Fruit fly (Drosophila melanogaster) whole organism, adult: Measurements from ENCODE around the gene amd.

ENCODE experiments used
- CG11617 ChIP-seq: fragments of 200-800 bp; sonication (Bioruptor generic); optimal IDR thresholded peaks from 2 replicates; lab custom pipeline; 2017; ENCODE audit warnings: mild to moderate bottlenecking, missing biosample characterization, missing genetic modification reagents, missing genetic modification characterization
- CG12768 ChIP-seq: fragments of 200-800 bp; sonication (Bioruptor generic); optimal IDR thresholded peaks from 2 replicates; lab custom pipeline; 2017; ENCODE audit warnings: missing biosample characterization, missing genetic modification characterization, mild to moderate bottlenecking, moderate library complexity, missing genetic modification reagents
- CG14711 ChIP-seq: fragments of 200-800 bp; sonication (Bioruptor generic); optimal IDR thresholded peaks from 2 replicates; lab custom pipeline; 2018; ENCODE audit warnings: missing biosample characterization, mild to moderate bottlenecking, missing genetic modification characterization, moderate library complexity
- CG1620 ChIP-seq: fragments of 200-800 bp; sonication (Bioruptor generic); optimal IDR thresholded peaks from 2 replicates; lab custom pipeline; 2016; ENCODE audit warnings: missing biosample characterization, missing genetic modification characterization
- CG33017 ChIP-seq: fragments of 200-800 bp; sonication (Bioruptor generic); optimal IDR thresholded peaks from 2 replicates; lab custom pipeline; 2018; ENCODE audit warnings: missing biosample characterization, mild to moderate bottlenecking, missing genetic modification characterization, moderate library complexity
- CG5204 ChIP-seq: fragments of 200-800 bp; sonication (Bioruptor generic); optimal IDR thresholded peaks from 2 replicates; lab custom pipeline; 2016; ENCODE audit warnings: missing biosample characterization, missing genetic modification characterization
- CG7045 ChIP-seq: fragments of 200-800 bp; sonication (Bioruptor generic); optimal IDR thresholded peaks from 2 replicates; lab custom pipeline; 2017; ENCODE audit warnings: missing biosample characterization, mild to moderate bottlenecking, missing genetic modification characterization
- CG7101 ChIP-seq: fragments of 200-800 bp; sonication (Bioruptor generic); optimal IDR thresholded peaks from 2 replicates; lab custom pipeline; 2018; ENCODE audit warnings: missing biosample characterization, mild to moderate bottlenecking, missing genetic modification characterization, moderate library complexity
- Clk ChIP-seq: fragments of 200-800 bp; sonication (Bioruptor generic); optimal IDR thresholded peaks from 2 replicates; lab custom pipeline; 2017; ENCODE audit warnings: missing biosample characterization, missing genetic modification characterization
- Crg-1 ChIP-seq: fragments of 200-800 bp; sonication (Bioruptor generic); optimal IDR thresholded peaks from 2 replicates; lab custom pipeline; 2016; ENCODE audit warnings: missing biosample characterization, missing genetic modification characterization
- Hr96 ChIP-seq: fragments of 200-800 bp; sonication (Bioruptor generic); optimal IDR thresholded peaks from 2 replicates; lab custom pipeline; 2016; ENCODE audit warnings: missing biosample characterization, missing genetic modification characterization
- Mnt ChIP-seq: fragments of 200-800 bp; sonication (Bioruptor generic); optimal IDR thresholded peaks from 2 replicates; lab custom pipeline; 2016; ENCODE audit warnings: missing biosample characterization, mild to moderate bottlenecking, missing genetic modification characterization
- bab1 ChIP-seq: fragments of 200-800 bp; sonication (Bioruptor generic); optimal IDR thresholded peaks from 3 replicates; lab custom pipeline; 2019; ENCODE audit warnings: missing biosample characterization, mild to moderate bottlenecking, missing genetic modification characterization, moderate library complexity
- cic ChIP-seq: fragments of 200-800 bp; sonication (Bioruptor generic); optimal IDR thresholded peaks from 2 replicates; lab custom pipeline; 2017; ENCODE audit warnings: missing biosample characterization, mild to moderate bottlenecking, missing genetic modification characterization, moderate library complexity
- cnc ChIP-seq, 2 experiments: fragments of >200 bp; optimal IDR thresholded peaks; 2 replicates each; lab custom pipeline; 2017
- kay ChIP-seq: fragments of 200-800 bp; sonication (Bioruptor generic); peaks from one replicate; lab custom pipeline; 2016; ENCODE audit warnings: missing biosample characterization, missing genetic modification characterization, borderline replicate concordance
- ovo ChIP-seq: fragments of 200-800 bp; sonication (Bioruptor generic); optimal IDR thresholded peaks from 2 replicates; lab custom pipeline; 2016; ENCODE audit warnings: missing biosample characterization, missing genetic modification characterization
- pad ChIP-seq: fragments of 200-800 bp; sonication (Bioruptor generic); optimal IDR thresholded peaks from 3 replicates; lab custom pipeline; 2017; ENCODE audit warnings: missing biosample characterization, missing genetic modification characterization, mild to moderate bottlenecking, moderate library complexity, missing genetic modification reagents
- tj ChIP-seq: fragments of 200-800 bp; sonication (Bioruptor generic); optimal IDR thresholded peaks from 3 replicates; lab custom pipeline; 2017; ENCODE audit warnings: missing biosample characterization, mild to moderate bottlenecking, missing genetic modification characterization, moderate library complexity
- toe ChIP-seq: fragments of 200-800 bp; sonication (Bioruptor generic); optimal IDR thresholded peaks from 2 replicates; lab custom pipeline; 2016; ENCODE audit warnings: missing biosample characterization, missing genetic modification characterization

Gene amd

dm6 chr2L:19074099-19074828, 35.7 kb upstream of the amd start, which contains the start of gene CG17572:
Gene CG17572 (minus strand): TSS chr2L:19074149.
- no peak for TF ChIP-seq cnc (optimal IDR thresholded peaks at IDR 0.05; lab: Kevin White, UChicago)
- no peak for TF ChIP-seq tj (GFP tag; lab: Kevin White, UChicago)
- no peak for TF ChIP-seq CG7101 (tag; lab: Kevin White, UChicago)
- no peak for TF ChIP-seq CG11617 (GFP tag; lab: Kevin White, UChicago)
- no peak for TF ChIP-seq CG12768 (GFP tag; lab: Kevin White, UChicago)
- TF ChIP-seq Crg-1 (GFP tag; lab: Kevin White, UChicago): no peak
- no peak for TF ChIP-seq ovo (GFP tag; lab: Kevin White, UChicago)
- TF ChIP-seq CG33017 (tag; lab: Kevin White, UChicago): no peak
- no peak for TF ChIP-seq CG14711 (tag; lab: Kevin White, UChicago)
- TF ChIP-seq pad (GFP tag; lab: Kevin White, UChicago): no peak
- TF ChIP-seq bab1 (GFP tag; lab: Kevin White, UChicago): no peak
- TF ChIP-seq Hr96: no peak
- TF ChIP-seq kay (GFP tag; lab: Kevin White, UChicago): no peak

DNA sequence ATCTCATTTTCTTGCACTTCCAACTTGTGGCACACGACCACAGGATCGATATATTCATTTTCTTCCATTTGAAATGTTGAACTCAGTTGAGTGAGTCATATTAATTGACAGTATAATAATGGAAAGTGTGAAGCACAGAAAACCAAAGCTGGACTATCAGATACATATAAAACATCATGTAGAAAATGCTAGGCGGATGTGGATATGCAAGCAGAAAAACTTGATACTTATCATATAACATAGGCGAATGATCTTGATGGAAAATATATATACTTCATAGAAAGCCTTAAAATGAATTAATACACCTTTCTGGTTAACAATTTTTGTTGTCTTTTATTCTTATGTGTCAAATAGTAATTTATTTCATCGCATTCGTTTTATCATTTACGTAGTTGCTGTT, 31.0 kb upstream of the amd start, which contains the start of gene CG10700:
Gene CG10700 (minus strand): TSS at position 101 of the 400 bp plus-strand sequence.
- no peak for TF ChIP-seq CG7045 (GFP tag; lab: Kevin White, UChicago)
- TF ChIP-seq CG14711 (tag; lab: Kevin White, UChicago): no peak
- no peak for TF ChIP-seq cnc (optimal IDR thresholded peaks at IDR 0.05; lab: Kevin White, UChicago)
- no peak for TF ChIP-seq cic (GFP tag; lab: Kevin White, UChicago)
- TF ChIP-seq CG1620: no peak
- no peak for TF ChIP-seq kay (GFP tag; lab: Kevin White, UChicago)
- TF ChIP-seq CG12768 (GFP tag; lab: Kevin White, UChicago): no peak
- no peak for TF ChIP-seq CG11617 (GFP tag; lab: Kevin White, UChicago)
- no peak for TF ChIP-seq pad (GFP tag; lab: Kevin White, UChicago)
- no peak for TF ChIP-seq CG5204 (GFP tag; lab: Kevin White, UChicago)
- TF ChIP-seq ovo (GFP tag; lab: Kevin White, UChicago): no peak
- no peak for TF ChIP-seq CG33017 (tag; lab: Kevin White, UChicago)
- TF ChIP-seq Clk: no peak
- no peak for TF ChIP-seq Crg-1 (GFP tag; lab: Kevin White, UChicago)
- no peak for TF ChIP-seq toe (GFP tag; lab: Kevin White, UChicago)
- no peak for TF ChIP-seq CG7101 (tag; lab: Kevin White, UChicago)
- TF ChIP-seq Hr96: no peak
- no peak for TF ChIP-seq Mnt (GFP tag; lab: Kevin White, UChicago)
- no peak for TF ChIP-seq tj (GFP tag; lab: Kevin White, UChicago)

DNA sequence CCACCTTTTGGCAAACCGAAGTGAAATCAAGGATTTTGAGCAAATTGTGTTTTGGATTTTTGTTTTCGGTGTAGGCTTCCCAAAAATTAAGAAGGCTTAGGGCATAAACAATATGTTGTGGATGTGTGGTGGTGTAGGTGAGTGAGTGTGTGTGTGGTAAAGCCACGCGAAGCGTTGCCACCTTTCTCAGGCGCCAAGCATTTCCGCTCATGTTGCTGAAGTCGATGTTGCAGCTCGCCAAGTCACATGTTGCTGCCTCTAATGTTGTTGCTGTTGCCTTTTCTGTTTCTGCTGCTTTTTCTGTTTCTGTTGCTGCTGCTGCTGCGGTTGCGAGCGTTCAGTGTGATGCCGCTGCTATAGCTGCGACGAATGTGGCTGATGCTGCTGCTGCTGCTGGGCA, 30.2 kb upstream of the amd start:
- TF ChIP-seq ovo (GFP tag; lab: Kevin White, UChicago): no peak
- peak; percentile 7 for TF ChIP-seq kay (GFP tag; lab: Kevin White, UChicago)

DNA sequence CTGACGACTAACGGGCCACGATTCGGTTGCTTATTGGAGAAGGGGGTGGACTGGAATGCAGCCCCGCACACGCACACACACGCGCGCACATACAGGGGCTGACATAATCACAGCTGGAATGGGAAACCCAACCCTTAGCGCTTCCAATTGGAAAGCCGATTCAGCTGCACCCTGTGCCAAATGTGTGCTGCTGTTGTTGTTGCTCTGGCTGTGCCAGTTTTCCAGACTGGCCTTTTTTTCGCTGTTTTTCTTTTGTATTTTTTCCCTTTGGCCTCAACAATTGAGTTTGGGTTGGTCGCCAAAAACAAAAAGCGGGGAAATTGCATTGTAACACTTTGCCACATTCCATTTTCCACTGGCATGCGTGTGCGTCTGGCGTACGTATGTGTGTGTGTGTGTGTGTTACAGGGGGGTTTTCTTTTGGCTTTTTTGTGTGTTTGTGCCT, 26.6 kb upstream of the amd start:
- TF ChIP-seq cnc (optimal IDR thresholded peaks at IDR 0.05; lab: Kevin White, UChicago): no peak
- peak; percentile 79 for TF ChIP-seq pad (GFP tag; lab: Kevin White, UChicago)

dm6 chr2L:19088895-19089294, 21.1 kb upstream of the amd start:
- TF ChIP-seq CG14711 (tag; lab: Kevin White, UChicago): no peak

dm6 chr2L:19089385-19089784, 20.6 kb upstream of the amd start:
- TF ChIP-seq CG12768 (GFP tag; lab: Kevin White, UChicago) (no peak), CG33017 (tag; lab: Kevin White, UChicago) (no peak), CG14711 (tag; lab: Kevin White, UChicago) (no peak), CG5204 (GFP tag; lab: Kevin White, UChicago) (no peak), tj (GFP tag; lab: Kevin White, UChicago) (no peak), kay (GFP tag; lab: Kevin White, UChicago) (no peak), CG11617 (GFP tag; lab: Kevin White, UChicago) (no peak), Clk (no peak), Crg-1 (GFP tag; lab: Kevin White, UChicago) (no peak), CG7101 (tag; lab: Kevin White, UChicago) (no peak), toe (GFP tag; lab: Kevin White, UChicago) (no peak), Mnt (GFP tag; lab: Kevin White, UChicago) (no peak), CG1620 (no peak), bab1 (GFP tag; lab: Kevin White, UChicago) (no peak), ovo (GFP tag; lab: Kevin White, UChicago) (no peak), Hr96 (no peak), cnc (optimal IDR thresholded peaks at IDR 0.05; lab: Kevin White, UChicago) (no peak), cic (GFP tag; lab: Kevin White, UChicago) (no peak), pad (GFP tag; lab: Kevin White, UChicago) (no peak), CG7045 (GFP tag; lab: Kevin White, UChicago) (no peak)
